Worm (Caenorhabditis elegans) whole organism, L3 larva: Measurements from ENCODE around the gene C06H2.7.

Experiments used
- R02D3.7 ChIP-seq: fragments of 150-350 bp; optimal IDR thresholded peaks from 2 replicates; lab custom pipeline; 2014; ENCODE audit warnings: missing biosample characterization, missing genetic modification characterization
- ZK546.5 ChIP-seq: sonication (generic microtip); optimal IDR thresholded peaks from 2 replicates; lab custom pipeline; 2017; ENCODE audit warnings: missing biosample characterization, missing genetic modification characterization
- aly-2 ChIP-seq: fragments of 150-350 bp; optimal IDR thresholded peaks from 2 replicates; lab custom pipeline; 2014; ENCODE audit warnings: missing biosample characterization, missing genetic modification characterization
- ama-1 ChIP-seq: fragments of 150-350 bp; optimal IDR thresholded peaks from 2 replicates; lab custom pipeline; 2018
- ceh-16 ChIP-seq: sonication (generic microtip); optimal IDR thresholded peaks from 2 replicates; lab custom pipeline; 2017; ENCODE audit warnings: missing biosample characterization, missing genetic modification characterization
- ceh-28 ChIP-seq: fragments of 150-350 bp; optimal IDR thresholded peaks from 2 replicates; lab custom pipeline; 2014; ENCODE audit warnings: missing biosample characterization, missing genetic modification reagents, missing genetic modification characterization
- ceh-82 ChIP-seq: fragments of 150-350 bp; optimal IDR thresholded peaks from 2 replicates; lab custom pipeline; 2014; ENCODE audit warnings: missing biosample characterization, missing genetic modification characterization
- ceh-9 ChIP-seq: sonication (generic microtip); optimal IDR thresholded peaks from 2 replicates; lab custom pipeline; 2018; ENCODE audit warnings: missing biosample characterization, missing genetic modification characterization
- daf-12 ChIP-seq: fragments of 150-350 bp; optimal IDR thresholded peaks from 2 replicates; lab custom pipeline; 2014; ENCODE audit warnings: missing biosample characterization, missing genetic modification reagents, missing genetic modification characterization
- egl-27 ChIP-seq: sonication (generic microtip); optimal IDR thresholded peaks from 4 replicates; lab custom pipeline; 2017; ENCODE audit warnings: missing biosample characterization, missing genetic modification reagents, missing genetic modification characterization
- egl-5 ChIP-seq: fragments of 150-350 bp; optimal IDR thresholded peaks from 2 replicates; lab custom pipeline; 2017; ENCODE audit warnings: missing biosample characterization, missing genetic modification reagents, missing genetic modification characterization, inconsistent platforms
- elt-1 ChIP-seq: fragments of 150-350 bp; optimal IDR thresholded peaks from 2 replicates; lab custom pipeline; 2014; ENCODE audit warnings: missing biosample characterization, missing genetic modification characterization
- elt-2 ChIP-seq: sonication (generic microtip); optimal IDR thresholded peaks from 2 replicates; lab custom pipeline; 2016; ENCODE audit warnings: missing genetic modification reagents, mild to moderate bottlenecking, missing genetic modification characterization, missing compliant biosample characterization
- elt-3 ChIP-seq, 3 experiments: fragments of 150-350 bp in 1 of 3; sonication (generic microtip) in 2 of 3; optimal IDR thresholded peaks; 2 replicates in 2 of 3; 4 replicates in 1 of 3; lab custom pipeline; 2014 to 2017; ENCODE audit warnings: missing biosample characterization in 3 of 3, missing genetic modification characterization in 3 of 3
- eor-1 ChIP-seq, 2 experiments: fragments of 150-350 bp; optimal IDR thresholded peaks; 2 replicates each; lab custom pipeline; 2014 to 2018; ENCODE audit warnings: missing biosample characterization in 2 of 2, missing genetic modification characterization in 2 of 2
- fkh-10 ChIP-seq: sonication (generic microtip); optimal IDR thresholded peaks from 2 replicates; lab custom pipeline; 2017; ENCODE audit warnings: missing biosample characterization, missing genetic modification reagents, missing genetic modification characterization
- fos-1 ChIP-seq: fragments of 150-350 bp; optimal IDR thresholded peaks from 2 replicates; lab custom pipeline; 2014; ENCODE audit warnings: missing biosample characterization, missing genetic modification characterization
- hmg-11 ChIP-seq: sonication (generic microtip); optimal IDR thresholded peaks from 2 replicates; lab custom pipeline; 2016; ENCODE audit warnings: missing genetic modification characterization, missing compliant biosample characterization
- jun-1 ChIP-seq: fragments of 150-350 bp; optimal IDR thresholded peaks from 2 replicates; lab custom pipeline; 2014; ENCODE audit warnings: missing biosample characterization, missing genetic modification reagents, missing genetic modification characterization
- lin-15B ChIP-seq: fragments of 150-350 bp; optimal IDR thresholded peaks from 2 replicates; lab custom pipeline; 2014; ENCODE audit warnings: missing biosample characterization, missing genetic modification characterization
- lin-39 ChIP-seq: fragments of 150-350 bp; optimal IDR thresholded peaks from 2 replicates; lab custom pipeline; 2018; ENCODE audit warnings: missing biosample characterization, missing genetic modification reagents, missing genetic modification characterization
- lsy-12 ChIP-seq: sonication (generic microtip); optimal IDR thresholded peaks from 2 replicates; lab custom pipeline; 2016; ENCODE audit warnings: mild to moderate bottlenecking, missing genetic modification characterization, missing compliant biosample characterization
- mml-1 ChIP-seq: fragments of 150-350 bp; sonication (generic microtip); optimal IDR thresholded peaks from 3 replicates; lab custom pipeline; 2014; ENCODE audit warnings: missing biosample characterization, missing genetic modification characterization
- nfya-1 ChIP-seq: sonication (generic microtip); optimal IDR thresholded peaks from 2 replicates; lab custom pipeline; 2017; ENCODE audit warnings: missing genetic modification characterization, mild to moderate bottlenecking, missing compliant biosample characterization, antibody characterized with exemption, moderate library complexity; ENCODE audit not compliant: insufficient read depth
- nhr-11 ChIP-seq: fragments of 150-350 bp; optimal IDR thresholded peaks from 2 replicates; lab custom pipeline; 2014; ENCODE audit warnings: missing biosample characterization, missing genetic modification characterization
- nhr-23 ChIP-seq: fragments of 150-350 bp; optimal IDR thresholded peaks from 2 replicates; lab custom pipeline; 2014; ENCODE audit warnings: missing biosample characterization, missing genetic modification reagents, missing genetic modification characterization
- nhr-237 ChIP-seq: fragments of 150-350 bp; optimal IDR thresholded peaks from 2 replicates; lab custom pipeline; 2014; ENCODE audit warnings: missing biosample characterization, missing genetic modification characterization
- nhr-25 ChIP-seq: sonication (generic microtip); optimal IDR thresholded peaks from 2 replicates; lab custom pipeline; 2017; ENCODE audit warnings: missing biosample characterization, missing genetic modification characterization
- nhr-43 ChIP-seq: sonication (generic microtip); optimal IDR thresholded peaks from 2 replicates; lab custom pipeline; 2016; ENCODE audit warnings: mild to moderate bottlenecking, missing genetic modification characterization, missing compliant biosample characterization; ENCODE audit not compliant: poor library complexity, severe bottlenecking
- nhr-67 ChIP-seq: fragments of 150-350 bp; optimal IDR thresholded peaks from 2 replicates; lab custom pipeline; 2014; ENCODE audit warnings: missing biosample characterization, missing genetic modification characterization
- nhr-76 ChIP-seq: fragments of 150-350 bp; sonication (generic microtip); optimal IDR thresholded peaks from 5 replicates; lab custom pipeline; 2014; ENCODE audit warnings: missing biosample characterization, missing genetic modification characterization
- nhr-77 ChIP-seq: fragments of 150-350 bp; optimal IDR thresholded peaks from 2 replicates; lab custom pipeline; 2014; ENCODE audit warnings: missing biosample characterization, missing genetic modification characterization
- pha-4 ChIP-seq: fragments of 150-350 bp; optimal IDR thresholded peaks from 2 replicates; lab custom pipeline; 2014; ENCODE audit warnings: missing biosample characterization, missing genetic modification reagents, missing genetic modification characterization
- pqm-1 ChIP-seq: fragments of 150-350 bp; optimal IDR thresholded peaks from 2 replicates; lab custom pipeline; 2017; ENCODE audit warnings: missing biosample characterization, missing genetic modification characterization, inconsistent platforms
- sea-2 ChIP-seq: fragments of 150-350 bp; sonication (generic microtip); optimal IDR thresholded peaks from 4 replicates; lab custom pipeline; 2014; ENCODE audit warnings: missing biosample characterization, missing genetic modification reagents, missing genetic modification characterization
- skn-1 ChIP-seq: fragments of 150-350 bp; optimal IDR thresholded peaks from 2 replicates; lab custom pipeline; 2014; ENCODE audit warnings: missing biosample characterization, missing genetic modification characterization
- snpc-4 ChIP-seq: fragments of 150-350 bp; optimal IDR thresholded peaks from 2 replicates; lab custom pipeline; 2014; ENCODE audit warnings: missing biosample characterization, missing genetic modification characterization
- tbx-2 ChIP-seq: sonication (generic microtip); optimal IDR thresholded peaks from 2 replicates; lab custom pipeline; 2016; ENCODE audit warnings: mild to moderate bottlenecking, missing genetic modification characterization, missing compliant biosample characterization
- unc-39 ChIP-seq: sonication (generic microtip); optimal IDR thresholded peaks from 4 replicates; lab custom pipeline; 2017; ENCODE audit warnings: missing biosample characterization, missing genetic modification characterization
- unc-62 ChIP-seq: fragments of 150-350 bp; sonication (generic microtip); optimal IDR thresholded peaks from 4 replicates; lab custom pipeline; 2014; ENCODE audit warnings: missing biosample characterization, missing genetic modification reagents, missing genetic modification characterization
- ztf-11 ChIP-seq: fragments of 150-350 bp; optimal IDR thresholded peaks from 2 replicates; lab custom pipeline; 2014; ENCODE audit warnings: missing biosample characterization, missing genetic modification characterization
- ztf-4 ChIP-seq: fragments of 150-350 bp; optimal IDR thresholded peaks from 2 replicates; lab custom pipeline; 2014; ENCODE audit warnings: missing biosample characterization, missing genetic modification characterization

The C06H2.7 gene

ce11 chrV:11124922-11125321, 19.7 kb downstream of the C06H2.7 start, which contains the start of gene C06H2.2:
TSS of gene C06H2.2 (plus strand) at chrV:11125222.
- no peak for TF ChIP-seq ceh-28 (tag; lab: Kevin White, UChicago)
- TF ChIP-seq nhr-67 (tag; lab: Kevin White, UChicago), result no peak
- TF ChIP-seq fkh-10 (GFP tag; lab: Kevin White, UChicago), result no peak
- TF ChIP-seq nhr-237 (tag; lab: Kevin White, UChicago), result no peak
- TF ChIP-seq eor-1 (tag; optimal IDR thresholded peaks at IDR 0.05; lab: Kevin White, UChicago), result no peak
- no peak for TF ChIP-seq aly-2 (tag; lab: Kevin White, UChicago)
- TF ChIP-seq ceh-9 (tag; lab: Kevin White, UChicago), result no peak
- no peak for TF ChIP-seq jun-1
- no peak for TF ChIP-seq fos-1 (tag; lab: Kevin White, UChicago)
- TF ChIP-seq ZK546.5, result no peak
- no peak for TF ChIP-seq elt-3 (tag; optimal IDR thresholded peaks at IDR 0.05; lab: Kevin White, UChicago)
- TF ChIP-seq R02D3.7 (tag; lab: Kevin White, UChicago), result no peak

- TF ChIP-seq ceh-28 (tag; lab: Kevin White, UChicago) (no peak), jun-1 (no peak), unc-39 (tag; lab: Kevin White, UChicago) (no peak), daf-12 (tag; lab: Kevin White, UChicago) (no peak), tbx-2 (tag; lab: Kevin White, UChicago) (no peak), lin-15B (tag; lab: Kevin White, UChicago) (peak; percentile 85), hmg-11 (peak; percentile 80), pha-4 (tag; lab: Kevin White, UChicago) (peak; percentile 81), nhr-77 (tag; lab: Kevin White, UChicago) (no peak), elt-3 (tag; optimal IDR thresholded peaks at IDR 0.05; lab: Kevin White, UChicago) (no peak), pqm-1 (tag; lab: Kevin White, UChicago) (peak; percentile 42), ztf-11 (tag; lab: Kevin White, UChicago) (no peak), ztf-4 (tag; lab: Kevin White, UChicago) (no peak), nhr-43 (tag; lab: Kevin White, UChicago) (peak; percentile 91), nfya-1 (peak; percentile 74), nhr-23 (tag; lab: Kevin White, UChicago) (peak; percentile 52), nhr-67 (tag; lab: Kevin White, UChicago) (no peak), unc-62 (GFP tag; lab: Kevin White, UChicago) (no peak), elt-2 (tag; lab: Kevin White, UChicago) (peak; percentile 64), nhr-237 (tag; lab: Kevin White, UChicago) (no peak), snpc-4 (tag; lab: Kevin White, UChicago) (peak; percentile 81), eor-1 (tag; optimal IDR thresholded peaks at IDR 0.05; lab: Kevin White, UChicago) (no peak), ZK546.5 (no peak), lsy-12 (peak; percentile 52), ceh-16 (tag; lab: Kevin White, UChicago) (no peak), R02D3.7 (tag; lab: Kevin White, UChicago) (peak; percentile 14), mml-1 (tag; lab: Kevin White, UChicago) (no peak), fos-1 (tag; lab: Kevin White, UChicago) (no peak), lin-39 (tag; lab: Kevin White, UChicago) (peak; percentile 65), egl-5 (tag; lab: Kevin White, UChicago) (no peak), skn-1 (tag; lab: Kevin White, UChicago) (no peak), ceh-9 (tag; lab: Kevin White, UChicago) (no peak), nhr-76 (tag; lab: Kevin White, UChicago) (no peak), sea-2 (GFP tag; lab: Kevin White, UChicago) (no peak), elt-1 (tag; lab: Kevin White, UChicago) (no peak), ama-1 (no peak), fkh-10 (GFP tag; lab: Kevin White, UChicago) (no peak), nhr-11 (tag; lab: Kevin White, UChicago) (no peak), nhr-25 (tag; lab: Kevin White, UChicago) (peak; percentile 64), egl-27 (tag; lab: Kevin White, UChicago) (no peak), aly-2 (tag; lab: Kevin White, UChicago) (no peak), ceh-82 (tag; lab: Kevin White, UChicago) (no peak)
Observed at ce11 chrV:11123817-11124337, 20.7 kb downstream of the C06H2.7 start, which contains the start of the genes atp-5 and lmtr-3. TSS of gene atp-5 (minus strand) at chrV:11123867. TSS of gene lmtr-3 (plus strand) at chrV:11124186.
